Worm (Caenorhabditis elegans): ENCODE measurements around the gene prx-3.

- no peak for TF ChIP-seq W03F9.2 (tag; optimal IDR thresholded peaks at IDR 0.05)
- TF ChIP-seq dao-5 (tag; optimal IDR thresholded peaks at IDR 0.05), result no peak
Observed at ce11 chrX:6112817-6113216, at the start of gene prx-3.

Data from whole organism, L4/young adult.